Worm (Caenorhabditis elegans): ENCODE data around the gene F52H3.6.

ce11 chrII:10028195-10028594 lies at the start of gene F52H3.6:
- TF ChIP-seq him-1 (tag; optimal IDR thresholded peaks at IDR 0.05): no peak
- no peak for TF ChIP-seq W03F9.2 (tag; optimal IDR thresholded peaks at IDR 0.05)
- TF ChIP-seq dao-5 (tag; optimal IDR thresholded peaks at IDR 0.05): no peak
